Worm (Caenorhabditis elegans) whole organism, young adult: ENCODE results near the gene pfd-5.
A peak's percentile ranks its signal among the peaks of the same experiment; 100 is the strongest.

ENCODE experiments used
- B0261.1 ChIP-seq: sonication (generic microtip); optimal IDR thresholded peaks from 2 replicates; lab custom pipeline; 2016; ENCODE audit warnings: mild to moderate bottlenecking, missing genetic modification characterization, moderate library complexity, missing compliant biosample characterization
- B0336.3 ChIP-seq: fragments of 200-800 bp; sonication (Bioruptor generic); IDR thresholded peaks from 2 replicates; pipeline ENCODE4 v1.3.6; 2022; ENCODE audit warnings: missing genetic modification characterization, missing compliant biosample characterization
- F22D6.2 ChIP-seq: sonication (generic microtip); optimal IDR thresholded peaks from 2 replicates; lab custom pipeline; 2016; ENCODE audit warnings: mild to moderate bottlenecking, missing genetic modification characterization, missing compliant biosample characterization
- F23B12.7 ChIP-seq: sonication (generic microtip); optimal IDR thresholded peaks from 2 replicates; lab custom pipeline; 2017; ENCODE audit warnings: missing genetic modification characterization, mild to moderate bottlenecking, missing compliant biosample characterization, antibody characterized with exemption, moderate library complexity; ENCODE audit not compliant: insufficient read depth
- F37B4.10 ChIP-seq: fragments of 200-800 bp; sonication (Bioruptor generic); IDR thresholded peaks from 2 replicates; pipeline ENCODE4 v1.3.6; 2022; ENCODE audit warnings: missing genetic modification characterization, missing compliant biosample characterization
- F55B11.4 ChIP-seq: sonication (generic microtip); optimal IDR thresholded peaks from 2 replicates; lab custom pipeline; 2016; ENCODE audit warnings: missing compliant biosample characterization, missing genetic modification characterization, borderline replicate concordance; ENCODE audit not compliant: insufficient read depth
- F57A8.1 ChIP-seq: fragments of 200-800 bp; sonication (Bioruptor generic); optimal IDR thresholded peaks from 2 replicates; lab custom pipeline; 2018; ENCODE audit warnings: mild to moderate bottlenecking, missing genetic modification characterization, moderate library complexity, missing compliant biosample characterization
- K12H6.12 ChIP-seq: fragments of 200-800 bp; sonication (Bioruptor generic); optimal IDR thresholded peaks from 2 replicates; lab custom pipeline; 2018; ENCODE audit warnings: mild to moderate bottlenecking, missing genetic modification characterization, missing compliant biosample characterization
- Y79H2A.3 ChIP-seq: fragments of 200-800 bp; sonication (Bioruptor generic); conservative IDR thresholded peaks from 2 replicates; pipeline ENCODE4 v1.3.6; 2022; ENCODE audit warnings: missing genetic modification reagents, missing genetic modification characterization, missing compliant biosample characterization
- akir-1 ChIP-seq: fragments of 200-800 bp; sonication (Bioruptor generic); optimal IDR thresholded peaks from 2 replicates; lab custom pipeline; 2018; ENCODE audit warnings: mild to moderate bottlenecking, missing genetic modification characterization, moderate library complexity, missing compliant biosample characterization
- ama-1 ChIP-seq, 3 experiments: fragments of 150-350 bp in 1 of 3; sonication (generic microtip) in 2 of 3; optimal IDR thresholded peaks; 2 replicates each; lab custom pipeline; 2014 to 2018; ENCODE audit warnings: missing biosample characterization in 2 of 3, missing genetic modification characterization in 2 of 3, missing genetic modification reagents in 2 of 3
- aptf-3 ChIP-seq: fragments of 200-800 bp; sonication (Bioruptor generic); IDR thresholded peaks from 2 replicates; pipeline ENCODE4 v1.3.6; 2022; ENCODE audit warnings: missing genetic modification characterization, missing compliant biosample characterization
- atf-7 ChIP-seq: sonication (generic microtip); optimal IDR thresholded peaks from 2 replicates; lab custom pipeline; 2017; ENCODE audit warnings: mild to moderate bottlenecking, missing genetic modification characterization, missing compliant biosample characterization
- attf-3 ChIP-seq: fragments of 200-800 bp; sonication (Bioruptor generic); conservative IDR thresholded peaks from 2 replicates; pipeline ENCODE4 v1.3.6; 2022; ENCODE audit warnings: missing genetic modification reagents, missing genetic modification characterization, missing compliant biosample characterization
- attf-5 ChIP-seq: fragments of 200-800 bp; sonication (Bioruptor generic); optimal IDR thresholded peaks from 2 replicates; lab custom pipeline; 2018; ENCODE audit warnings: mild to moderate bottlenecking, missing genetic modification characterization, missing compliant biosample characterization
- cebp-1 ChIP-seq, 2 experiments: fragments of 200-800 bp in 1 of 2; sonication (Bioruptor generic) in 1 of 2; sonication (generic microtip) in 1 of 2; IDR thresholded peaks in 1 of 2; optimal IDR thresholded peaks in 1 of 2; 2 replicates each; pipeline versions ENCODE4 v1.3.6 to Lab custom; 2017 to 2022; ENCODE audit warnings: missing compliant biosample characterization in 2 of 2, missing genetic modification characterization in 2 of 2, mild to moderate bottlenecking in 1 of 2, missing genetic modification reagents in 1 of 2, moderate library complexity in 1 of 2
- dox-1 ChIP-seq: fragments of 200-800 bp; sonication (Bioruptor generic); IDR thresholded peaks from 2 replicates; pipeline ENCODE4 v1.3.6; 2022; ENCODE audit warnings: missing genetic modification reagents, missing genetic modification characterization, missing compliant biosample characterization
- efl-1 ChIP-seq: fragments of 150-350 bp; optimal IDR thresholded peaks from 2 replicates; lab custom pipeline; 2014; ENCODE audit warnings: missing biosample characterization, missing genetic modification reagents, missing genetic modification characterization
- ets-4 ChIP-seq: fragments of 200-800 bp; sonication (Bioruptor generic); optimal IDR thresholded peaks from 2 replicates; lab custom pipeline; 2018; ENCODE audit warnings: mild to moderate bottlenecking, missing genetic modification characterization, missing compliant biosample characterization
- gei-17 ChIP-seq: fragments of 200-800 bp; sonication (Bioruptor generic); optimal IDR thresholded peaks from 2 replicates; lab custom pipeline; 2018; ENCODE audit warnings: mild to moderate bottlenecking, missing genetic modification characterization, missing compliant biosample characterization
- hlh-12 ChIP-seq: sonication (generic microtip); optimal IDR thresholded peaks from 2 replicates; lab custom pipeline; 2016; ENCODE audit warnings: missing genetic modification characterization, missing compliant biosample characterization
- let-607 ChIP-seq, 2 experiments: fragments of 200-800 bp in 1 of 2; sonication (Bioruptor generic) in 1 of 2; sonication (generic microtip) in 1 of 2; optimal IDR thresholded peaks; 2 replicates each; lab custom pipeline; 2016 to 2018; ENCODE audit warnings: mild to moderate bottlenecking in 2 of 2, missing compliant biosample characterization in 2 of 2, missing genetic modification characterization in 2 of 2, moderate library complexity in 2 of 2, missing genotype in 1 of 2
- lin-35 ChIP-seq, 3 experiments: fragments of 150-350 bp in 2 of 3; sonication (generic microtip) in 1 of 3; optimal IDR thresholded peaks; 2 replicates each; lab custom pipeline; 2014 to 2018; ENCODE audit warnings: missing biosample characterization in 3 of 3, missing genetic modification characterization in 3 of 3, missing genetic modification reagents in 3 of 3
- lin-40 ChIP-seq: sonication (generic microtip); optimal IDR thresholded peaks from 2 replicates; lab custom pipeline; 2016; ENCODE audit warnings: missing genetic modification characterization, mild to moderate bottlenecking, missing compliant biosample characterization, missing genotype, missing genetic modification reagents
- lin-54 ChIP-seq: fragments of 200-800 bp; sonication (Bioruptor generic); optimal IDR thresholded peaks from 2 replicates; lab custom pipeline; 2018; ENCODE audit warnings: mild to moderate bottlenecking, missing genetic modification characterization, missing compliant biosample characterization
- madf-10 ChIP-seq: sonication (generic microtip); optimal IDR thresholded peaks from 2 replicates; lab custom pipeline; 2016; ENCODE audit warnings: mild to moderate bottlenecking, missing genetic modification characterization, missing compliant biosample characterization
- mcd-1 ChIP-seq: fragments of 200-800 bp; sonication (Bioruptor generic); IDR thresholded peaks from 2 replicates; pipeline ENCODE4 v1.3.6; 2022; ENCODE audit warnings: missing genetic modification reagents, missing genetic modification characterization, missing compliant biosample characterization
- mel-28 ChIP-seq: sonication (generic microtip); optimal IDR thresholded peaks from 2 replicates; lab custom pipeline; 2016; ENCODE audit warnings: borderline replicate concordance, mild to moderate bottlenecking, missing genetic modification characterization, missing compliant biosample characterization
- mxl-1 ChIP-seq: sonication (generic microtip); optimal IDR thresholded peaks from 2 replicates; lab custom pipeline; 2016; ENCODE audit warnings: missing genetic modification characterization, missing compliant biosample characterization
- nfyb-1 ChIP-seq: fragments of 200-800 bp; sonication (Bioruptor generic); IDR thresholded peaks from 2 replicates; pipeline ENCODE4 v1.3.6; 2022; ENCODE audit warnings: missing genetic modification reagents, missing genetic modification characterization, missing compliant biosample characterization
- nhr-179 ChIP-seq: sonication (generic microtip); optimal IDR thresholded peaks from 2 replicates; lab custom pipeline; 2016; ENCODE audit warnings: mild to moderate bottlenecking, missing genetic modification characterization, missing compliant biosample characterization
- nhr-80 ChIP-seq: sonication (generic microtip); optimal IDR thresholded peaks from 2 replicates; lab custom pipeline; 2016; ENCODE audit warnings: missing genetic modification characterization, missing compliant biosample characterization
- nhr-90 ChIP-seq: sonication (generic microtip); optimal IDR thresholded peaks from 2 replicates; lab custom pipeline; 2016; ENCODE audit warnings: missing genotype, mild to moderate bottlenecking, missing genetic modification characterization, missing compliant biosample characterization
- pbrm-1 ChIP-seq: fragments of 200-800 bp; sonication (Bioruptor generic); IDR thresholded peaks from 2 replicates; pipeline ENCODE4 v1.3.6; 2022; ENCODE audit warnings: missing genetic modification reagents, missing genetic modification characterization, missing compliant biosample characterization
- pha-4 ChIP-seq: fragments of 150-350 bp; sonication (generic microtip); optimal IDR thresholded peaks from 2 replicates; lab custom pipeline; 2014; ENCODE audit warnings: missing biosample characterization, missing genetic modification reagents, missing genetic modification characterization
- rec-8 ChIP-seq, 2 experiments: sonication (generic microtip); optimal IDR thresholded peaks; 2 replicates each; lab custom pipeline; 2016; ENCODE audit warnings: mild to moderate bottlenecking in 2 of 2, missing genetic modification characterization in 2 of 2, missing genetic modification reagents in 2 of 2, missing genotype in 2 of 2, missing biosample characterization in 1 of 2, missing compliant biosample characterization in 1 of 2, moderate library complexity in 1 of 2
- repo-1 ChIP-seq: sonication (generic microtip); optimal IDR thresholded peaks from 2 replicates; lab custom pipeline; 2017; ENCODE audit warnings: mild to moderate bottlenecking, missing genetic modification characterization, missing compliant biosample characterization
- sea-2 ChIP-seq: fragments of 200-800 bp; sonication (Bioruptor generic); IDR thresholded peaks from 2 replicates; pipeline ENCODE4 v1.3.6; 2022; ENCODE audit warnings: missing genetic modification characterization, missing compliant biosample characterization
- snpc-1.3 ChIP-seq: sonication (generic microtip); optimal IDR thresholded peaks from 2 replicates; lab custom pipeline; 2017; ENCODE audit warnings: missing genetic modification characterization, mild to moderate bottlenecking, missing compliant biosample characterization, antibody characterized with exemption, moderate library complexity, missing genotype, missing genetic modification reagents; ENCODE audit not compliant: insufficient read depth
- snpc-4 ChIP-seq, 5 experiments: fragments of 150-350 bp in 1 of 5; sonication (generic microtip) in 4 of 5; optimal IDR thresholded peaks; 2 replicates each; lab custom pipeline; 2014 to 2018; ENCODE audit warnings: missing genetic modification characterization in 5 of 5, missing biosample characterization in 3 of 5, antibody characterized with exemption in 2 of 5, mild to moderate bottlenecking in 2 of 5, missing compliant biosample characterization in 2 of 5, missing genotype in 2 of 5, moderate library complexity in 2 of 5, missing genetic modification reagents in 1 of 5
- ztf-18 ChIP-seq: sonication (generic microtip); optimal IDR thresholded peaks from 2 replicates; lab custom pipeline; 2016; ENCODE audit warnings: missing genotype, mild to moderate bottlenecking, missing genetic modification characterization, missing compliant biosample characterization
- ztf-22 ChIP-seq: fragments of 200-800 bp; sonication (Bioruptor generic); optimal IDR thresholded peaks from 2 replicates; lab custom pipeline; 2018; ENCODE audit warnings: mild to moderate bottlenecking, missing genetic modification characterization, moderate library complexity, missing compliant biosample characterization
- ztf-28 ChIP-seq: fragments of 200-800 bp; sonication (Bioruptor generic); IDR thresholded peaks from 2 replicates; pipeline ENCODE4 v1.3.6; 2022; ENCODE audit warnings: missing genetic modification reagents, missing genetic modification characterization, missing compliant biosample characterization

pfd-5 gene

ce11 chrIII:7165816-7166229 lies 32.9 kb downstream of the pfd-5 start:
- no peak for TF ChIP-seq Y79H2A.3
- no peak for TF ChIP-seq akir-1 (GFP tag; lab: Kevin White, UChicago)
- peak; percentile 92 for TF ChIP-seq attf-5 (GFP tag; lab: Kevin White, UChicago)
- peak in 1 of 3 experiments; percentile 54 for TF ChIP-seq lin-35 (GFP tag; optimal IDR thresholded peaks at IDR 0.05; lab: Kevin White, UChicago)
- TF ChIP-seq snpc-1.3 (tag; lab: Kevin White, UChicago), result no peak
- TF ChIP-seq atf-7 (tag; lab: Kevin White, UChicago), result peak; percentile 42
- TF ChIP-seq F55B11.4 (tag; lab: Kevin White, UChicago), result no peak
- TF ChIP-seq sea-2 (GFP tag; lab: Robert Waterston, UW), result no peak
- no peak for TF ChIP-seq attf-3 (GFP tag; lab: Robert Waterston, UW)
- peak; percentile 27 for TF ChIP-seq K12H6.12 (tag; lab: Kevin White, UChicago)
- peak; percentile 97 for TF ChIP-seq cebp-1 (GFP tag; IDR thresholded peaks at IDR 0.05; lab: Robert Waterston, UW)
- TF ChIP-seq cebp-1 (tag; optimal IDR thresholded peaks at IDR 0.05; lab: Kevin White, UChicago), result peak; percentile 99
- TF ChIP-seq ztf-22 (GFP tag; lab: Kevin White, UChicago), result peak; percentile 28
- no peak for TF ChIP-seq snpc-4 (GFP tag; optimal IDR thresholded peaks at IDR 0.05; lab: Kevin White, UChicago)
- peak in 2 of 4 experiments; percentile 21 to 76 for TF ChIP-seq snpc-4 (tag; optimal IDR thresholded peaks at IDR 0.05; lab: Kevin White, UChicago)
- TF ChIP-seq aptf-3 (GFP tag; lab: Robert Waterston, UW), result no peak
- TF ChIP-seq mel-28 (tag; lab: Kevin White, UChicago), result no peak
- TF ChIP-seq madf-10 (tag; lab: Kevin White, UChicago), result no peak
- peak; percentile 87 for TF ChIP-seq ets-4
- TF ChIP-seq gei-17 (GFP tag; lab: Kevin White, UChicago), result no peak
- peak; percentile 73 for TF ChIP-seq pha-4
- TF ChIP-seq ama-1 (optimal IDR thresholded peaks at IDR 0.05; lab: Kevin White, UChicago), result no peak
- no peak for TF ChIP-seq ama-1 (GFP tag; optimal IDR thresholded peaks at IDR 0.05; lab: Kevin White, UChicago)
- TF ChIP-seq ztf-18 (tag; lab: Kevin White, UChicago), result peak; percentile 54
- TF ChIP-seq F57A8.1 (GFP tag; lab: Kevin White, UChicago), result no peak
- TF ChIP-seq nhr-179 (tag; lab: Kevin White, UChicago), result no peak
- 0 out of 2 replicates have a peak, but pooled peaks have one; percentile 20 for TF ChIP-seq B0336.3 (GFP tag; lab: Robert Waterston, UW)
- no peak for TF ChIP-seq pbrm-1 (GFP tag; lab: Robert Waterston, UW)
- TF ChIP-seq nhr-90 (tag; lab: Kevin White, UChicago), result peak; percentile 1
- peak; percentile 98 for TF ChIP-seq nhr-80 (tag; lab: Kevin White, UChicago)
- no peak for TF ChIP-seq rec-8 (tag; optimal IDR thresholded peaks at IDR 0.05; lab: Kevin White, UChicago)
- 0 out of 2 replicates have a peak, but pooled peaks have one; percentile 55 for TF ChIP-seq nfyb-1 (GFP tag; lab: Robert Waterston, UW)
- peak; percentile 61 for TF ChIP-seq lin-54 (GFP tag; lab: Kevin White, UChicago)
- peak; percentile 15 for TF ChIP-seq lin-40 (tag; lab: Kevin White, UChicago)
- TF ChIP-seq let-607 (tag; optimal IDR thresholded peaks at IDR 0.05; lab: Kevin White, UChicago), result peak; percentile 68 to 75
- no peak for TF ChIP-seq mcd-1 (GFP tag; lab: Robert Waterston, UW)
- TF ChIP-seq F23B12.7 (tag; lab: Kevin White, UChicago), result peak; percentile 28
- TF ChIP-seq F22D6.2 (tag; lab: Kevin White, UChicago), result no peak
- peak; percentile 1 for TF ChIP-seq efl-1 (GFP tag; lab: Kevin White, UChicago)
- no peak for TF ChIP-seq hlh-12 (tag; lab: Kevin White, UChicago)
- TF ChIP-seq mxl-1 (tag; lab: Kevin White, UChicago), result no peak
- no peak for TF ChIP-seq repo-1 (tag; lab: Kevin White, UChicago)
- no peak for TF ChIP-seq ztf-28 (GFP tag; lab: Robert Waterston, UW)
- no peak for TF ChIP-seq F37B4.10 (GFP tag; lab: Robert Waterston, UW)
- TF ChIP-seq B0261.1 (tag; lab: Kevin White, UChicago), result no peak
- peak; percentile 65 for TF ChIP-seq dox-1 (GFP tag; lab: Robert Waterston, UW)
- TF ChIP-seq, all 124 proteins: peak for 20
